Worm (Caenorhabditis elegans): ENCODE measurements around the gene srd-59.
A peak's percentile ranks its signal among the peaks of the same experiment; 100 is the strongest.

- TF ChIP-seq K12H6.12 (tag; optimal IDR thresholded peaks at IDR 0.05) (no peak), ceh-58 (GFP tag; IDR thresholded peaks at IDR 0.05) (no peak), sea-2 (GFP tag; IDR thresholded peaks at IDR 0.05) (no peak), athp-1 (tag; optimal IDR thresholded peaks at IDR 0.05) (no peak), ceh-40 (GFP tag; IDR thresholded peaks at IDR 0.05) (no peak), B0261.1 (tag; optimal IDR thresholded peaks at IDR 0.05) (no peak), ama-1 (optimal IDR thresholded peaks at IDR 0.05) (no peak), ama-1 (GFP tag; optimal IDR thresholded peaks at IDR 0.05) (no peak), aptf-3 (GFP tag; IDR thresholded peaks at IDR 0.05) (no peak), him-1 (tag; optimal IDR thresholded peaks at IDR 0.05) (no peak), tbp1 (GFP tag; optimal IDR thresholded peaks at IDR 0.05) (peak; percentile 22), T07F8.4 (tag; optimal IDR thresholded peaks at IDR 0.05) (no peak)
Measured at ce11 chrII:7238248-7238647, 32.8 kb downstream of the srd-59 start, which contains the start of gene aqp-1.
